Worm (Caenorhabditis elegans) whole organism, L2 larva: ENCODE results near the gene Y10G11A.1.

Source experiments
- ama-1 ChIP-seq: fragments of 150-350 bp; optimal IDR thresholded peaks from 2 replicates; lab custom pipeline; 2018; ENCODE audit warnings: inconsistent platforms
- elt-1 ChIP-seq: fragments of 150-350 bp; optimal IDR thresholded peaks from 2 replicates; lab custom pipeline; 2014; ENCODE audit warnings: missing biosample characterization, missing genetic modification characterization
- nhr-77 ChIP-seq: fragments of 150-350 bp; optimal IDR thresholded peaks from 2 replicates; lab custom pipeline; 2014; ENCODE audit warnings: missing biosample characterization, missing genetic modification characterization
- sem-4 ChIP-seq: fragments of 150-350 bp; optimal IDR thresholded peaks from 2 replicates; lab custom pipeline; 2014; ENCODE audit warnings: missing biosample characterization, missing genetic modification reagents, missing genetic modification characterization
- snpc-4 ChIP-seq: fragments of 150-350 bp; optimal IDR thresholded peaks from 2 replicates; lab custom pipeline; 2014; ENCODE audit warnings: missing biosample characterization, missing genetic modification characterization
- unc-55 ChIP-seq: fragments of 150-350 bp; sonication (generic microtip); optimal IDR thresholded peaks from 3 replicates; lab custom pipeline; 2014; ENCODE audit warnings: missing biosample characterization, missing genetic modification reagents, missing genetic modification characterization
- unc-62 ChIP-seq: fragments of 150-350 bp; optimal IDR thresholded peaks from 2 replicates; lab custom pipeline; 2014; ENCODE audit warnings: missing biosample characterization, missing genetic modification reagents, missing genetic modification characterization

DNA sequence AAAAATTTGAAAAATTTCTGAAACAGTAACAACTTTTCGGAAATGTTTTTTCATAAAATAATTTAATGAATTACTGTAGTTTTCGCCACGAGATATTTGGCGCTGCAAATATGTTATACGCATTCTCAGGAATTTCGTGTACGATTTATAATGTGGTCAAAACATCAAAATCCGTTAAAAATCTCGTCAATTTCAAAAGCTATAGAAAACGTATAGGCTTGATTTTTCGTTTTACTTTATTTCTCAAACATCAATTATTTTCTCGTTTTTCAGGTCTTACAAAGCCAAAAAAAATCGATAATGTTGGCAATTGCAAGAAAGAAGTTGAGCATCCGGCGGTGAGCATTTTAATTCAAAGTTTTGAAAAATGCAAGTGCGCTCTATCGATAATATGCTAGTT is 18.5 kb downstream of the Y10G11A.1 start, which contains the start of gene dlc-4:
- no peak for TF ChIP-seq snpc-4 (tag; lab: Kevin White, UChicago)
- TF ChIP-seq unc-55 (GFP tag; lab: Kevin White, UChicago), result no peak
- TF ChIP-seq ama-1 (lab: Kevin White, UChicago), result no peak
- TF ChIP-seq elt-1 (tag; lab: Kevin White, UChicago), result no peak
- no peak for TF ChIP-seq sem-4 (tag; lab: Kevin White, UChicago)
- no peak for TF ChIP-seq nhr-77
- TF ChIP-seq unc-62 (GFP tag; lab: Kevin White, UChicago), result no peak
